Worm (Caenorhabditis elegans) whole organism, midembryonic: ENCODE measurements around the gene ptp-5.2.

Experiments
- T22C8.4 ChIP-seq: fragments of 200-800 bp; sonication (Bioruptor generic); IDR thresholded peaks from 2 replicates; pipeline ENCODE4 v1.3.6; 2022; ENCODE audit warnings: missing genetic modification characterization, missing compliant biosample characterization
- cog-1 ChIP-seq: sonication (generic microtip); optimal IDR thresholded peaks from 2 replicates; lab custom pipeline; 2016; ENCODE audit warnings: missing genetic modification characterization, missing compliant biosample characterization
- flt-1 ChIP-seq: fragments of 200-800 bp; sonication (Bioruptor generic); IDR thresholded peaks from 2 replicates; pipeline ENCODE4 v1.3.6; 2022; ENCODE audit warnings: missing genetic modification characterization, missing compliant biosample characterization
- klf-2 ChIP-seq: fragments of 200-800 bp; sonication (Bioruptor generic); conservative IDR thresholded peaks from 2 replicates; pipeline ENCODE4 v1.3.6; 2022; ENCODE audit warnings: missing genetic modification reagents, missing genetic modification characterization, missing compliant biosample characterization
- med-1 ChIP-seq: sonication (generic microtip); optimal IDR thresholded peaks from 2 replicates; lab custom pipeline; 2017; ENCODE audit warnings: missing genetic modification characterization, mild to moderate bottlenecking, missing compliant biosample characterization, antibody characterized with exemption, missing genetic modification reagents; ENCODE audit not compliant: insufficient read depth
- tab-1 ChIP-seq: fragments of 200-800 bp; sonication (Bioruptor generic); IDR thresholded peaks from 2 replicates; pipeline ENCODE4 v1.3.6; 2022; ENCODE audit warnings: missing genetic modification characterization, missing compliant biosample characterization
- ztf-23 ChIP-seq: fragments of 200-800 bp; sonication (Bioruptor generic); IDR thresholded peaks from 2 replicates; pipeline ENCODE4 v1.3.6; 2022; ENCODE audit warnings: missing genetic modification reagents, missing genetic modification characterization, missing compliant biosample characterization
- ztf-29 ChIP-seq: fragments of 200-800 bp; sonication (Bioruptor generic); IDR thresholded peaks from 2 replicates; pipeline ENCODE4 v1.3.6; 2022; ENCODE audit warnings: missing genetic modification reagents, missing genetic modification characterization, missing compliant biosample characterization

ce11 chrIV:14802316-14802715 lies 41.6 kb upstream of the ptp-5.2 start, which contains the start of gene Y57G11C.1142:
- no peak for TF ChIP-seq klf-2 (GFP tag; lab: Robert Waterston, UW)
- no peak for TF ChIP-seq T22C8.4
- TF ChIP-seq ztf-29 (GFP tag; lab: Robert Waterston, UW), result no peak
- no peak for TF ChIP-seq flt-1 (GFP tag; lab: Robert Waterston, UW)
- TF ChIP-seq tab-1 (GFP tag; lab: Robert Waterston, UW), result no peak
- TF ChIP-seq ztf-23 (GFP tag; lab: Robert Waterston, UW), result no peak
- no peak for TF ChIP-seq cog-1
- no peak for TF ChIP-seq med-1 (GFP tag; lab: Kevin White, UChicago)
